Fruit fly (Drosophila melanogaster) whole organism, wandering third instar larva: ENCODE measurements around the gene CG10702.

Experiments
- Myc ChIP-seq: fragments of >200 bp; optimal IDR thresholded peaks from 2 replicates; lab custom pipeline; 2017
- OdsH ChIP-seq: fragments of 200-800 bp; sonication (Bioruptor generic); optimal IDR thresholded peaks from 2 replicates; lab custom pipeline; 2016; ENCODE audit warnings: missing biosample characterization, mild to moderate bottlenecking, missing genetic modification characterization
- fru ChIP-seq: fragments of 200-800 bp; sonication (Bioruptor generic); optimal IDR thresholded peaks from 3 replicates; lab custom pipeline; 2016; ENCODE audit warnings: missing biosample characterization, mild to moderate bottlenecking, missing genetic modification characterization
- rgr ChIP-seq: fragments of 200-800 bp; sonication (Bioruptor generic); optimal IDR thresholded peaks from 3 replicates; lab custom pipeline; 2016; ENCODE audit warnings: missing biosample characterization, mild to moderate bottlenecking, missing genetic modification characterization
- tai ChIP-seq: sonication (Bioruptor generic); optimal IDR thresholded peaks from 2 replicates; lab custom pipeline; 2016; ENCODE audit warnings: missing biosample characterization, missing genetic modification characterization
- usp ChIP-seq: fragments of >200 bp; optimal IDR thresholded peaks from 2 replicates; lab custom pipeline; 2017; ENCODE audit warnings: missing biosample characterization, missing genetic modification characterization

DNA sequence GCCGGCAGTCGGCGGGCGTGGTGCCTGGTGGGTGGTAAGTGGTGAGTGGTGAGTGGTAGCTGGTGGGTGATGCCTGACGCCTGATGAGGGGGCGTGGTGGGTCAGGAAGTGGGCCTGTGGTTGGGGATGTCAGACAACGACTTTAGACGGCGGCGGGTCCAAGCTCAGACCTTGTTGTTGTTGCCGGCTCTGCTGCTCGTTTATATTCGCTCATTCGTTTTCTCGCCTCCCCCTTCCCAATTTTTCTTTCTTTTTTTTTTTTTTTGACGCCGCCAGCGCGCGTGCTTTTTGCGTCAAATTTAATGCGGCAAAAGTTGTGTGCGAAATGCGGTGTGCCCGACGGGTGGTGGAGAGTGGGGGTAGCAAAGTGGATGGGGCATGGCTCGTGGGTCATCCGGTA is 50.0 kb downstream of the CG10702 start:
- no peak for TF ChIP-seq usp (GFP tag; lab: Kevin White, UChicago)
- TF ChIP-seq Myc (lab: Kevin White, UChicago), result no peak
- no peak for TF ChIP-seq rgr (GFP tag; lab: Kevin White, UChicago)
- TF ChIP-seq fru (GFP tag; lab: Kevin White, UChicago), result no peak
- TF ChIP-seq OdsH (GFP tag; lab: Kevin White, UChicago), result no peak
- no peak for TF ChIP-seq tai (GFP tag; lab: Kevin White, UChicago)
